Fruit fly (Drosophila melanogaster): ENCODE results near the gene CG14811.

The CG14811 gene

dm6 chrX:1868586-1869111 is 46.5 kb upstream of the CG14811 start, which contains the start of the genes CG14803 and Pex5 (continued):
- TF ChIP-seq gsb (GFP tag; IDR thresholded peaks at IDR 0.05) = no peak
- no peak for TF ChIP-seq Antp (GFP tag; optimal IDR thresholded peaks at IDR 0.05)
- no peak for TF ChIP-seq tup (GFP tag; optimal IDR thresholded peaks at IDR 0.05)
- no peak for TF ChIP-seq Hsf (GFP tag; optimal IDR thresholded peaks at IDR 0.05)
- no peak for TF ChIP-seq CG12236 (GFP tag; optimal IDR thresholded peaks at IDR 0.05)
- TF ChIP-seq MESR4 (GFP tag; optimal IDR thresholded peaks at IDR 0.05) = peak; percentile 78
- TF ChIP-seq onecut (GFP tag; IDR thresholded peaks at IDR 0.05) = no peak
- TF ChIP-seq CG13424 (tag; optimal IDR thresholded peaks at IDR 0.05) = no peak
- no peak for TF ChIP-seq C15 (GFP tag; IDR thresholded peaks at IDR 0.05)
- no peak for TF ChIP-seq caup (GFP tag; optimal IDR thresholded peaks at IDR 0.05; ENCODE audit: severe bottlenecking)
- no peak for TF ChIP-seq ATbp (GFP tag; optimal IDR thresholded peaks at IDR 0.05)
- no peak for TF ChIP-seq lab (GFP tag; optimal IDR thresholded peaks at IDR 0.05)
- no peak for TF ChIP-seq CG6854 (GFP tag; optimal IDR thresholded peaks at IDR 0.05)
- TF ChIP-seq Pdp1 (GFP tag; optimal IDR thresholded peaks at IDR 0.05) = peak in 1 of 2 experiments; percentile 63
- TF ChIP-seq Myb (GFP tag; optimal IDR thresholded peaks at IDR 0.05) = peak; percentile 31
- no peak for TF ChIP-seq lov (optimal IDR thresholded peaks at IDR 0.05)
- TF ChIP-seq lov (GFP tag; IDR thresholded peaks at IDR 0.05) = no peak
- TF ChIP-seq CG11723 (GFP tag; optimal IDR thresholded peaks at IDR 0.05) = no peak
- TF ChIP-seq CG12299 (tag; optimal IDR thresholded peaks at IDR 0.05) = no peak
- TF ChIP-seq Fer2 (tag; optimal IDR thresholded peaks at IDR 0.05) = no peak
- no peak for TF ChIP-seq tin (GFP tag; optimal IDR thresholded peaks at IDR 0.05)
- TF ChIP-seq CG10147 (GFP tag; optimal IDR thresholded peaks at IDR 0.05) = no peak
- no peak for TF ChIP-seq crc (GFP tag; optimal IDR thresholded peaks at IDR 0.05)
- TF ChIP-seq zfh1 (GFP tag; IDR thresholded peaks at IDR 0.05) = no peak
- no peak for TF ChIP-seq slp2 (GFP tag; optimal IDR thresholded peaks at IDR 0.05)
- no peak for TF ChIP-seq CG8388 (GFP tag; optimal IDR thresholded peaks at IDR 0.05)
- no peak for TF ChIP-seq CG30403 (GFP tag; optimal IDR thresholded peaks at IDR 0.05)
- no peak; the same call in 1 of the 2 replicates for TF ChIP-seq CG9932 (GFP tag; IDR thresholded peaks at IDR 0.05)
- peak; percentile 33 for TF ChIP-seq Fer1 (GFP tag; optimal IDR thresholded peaks at IDR 0.05)
- no peak for TF ChIP-seq Poxn (GFP tag; IDR thresholded peaks at IDR 0.05)
- TF ChIP-seq BtbVII (GFP tag; optimal IDR thresholded peaks at IDR 0.05) = no peak
- TF ChIP-seq CG3065 (GFP tag; optimal IDR thresholded peaks at IDR 0.05) = no peak
- no peak for TF ChIP-seq vfl (GFP tag; optimal IDR thresholded peaks at IDR 0.05)
- no peak for TF ChIP-seq CG10321 (GFP tag; IDR thresholded peaks at IDR 0.05)
- TF ChIP-seq chif (GFP tag; optimal IDR thresholded peaks at IDR 0.05) = no peak
- no peak for TF ChIP-seq lilli (GFP tag; optimal IDR thresholded peaks at IDR 0.05)
- no peak for TF ChIP-seq Gsc (GFP tag; IDR thresholded peaks at IDR 0.05)
- no peak for TF ChIP-seq Lim3 (GFP tag; IDR thresholded peaks at IDR 0.05)
- TF ChIP-seq CG18764 (GFP tag; optimal IDR thresholded peaks at IDR 0.05) = no peak
- TF ChIP-seq CG14860 (GFP tag; IDR thresholded peaks at IDR 0.05; ENCODE audit: partially characterized antibody) = peak; percentile 52; the same call in 1 of the 3 replicates
- no peak for TF ChIP-seq CG34422 (GFP tag; IDR thresholded peaks at IDR 0.05)
- no peak for TF ChIP-seq jigr1 (GFP tag; IDR thresholded peaks at IDR 0.05)
- TF ChIP-seq twi (tag; optimal IDR thresholded peaks at IDR 0.05) = no peak
- TF ChIP-seq Dad (GFP tag; optimal IDR thresholded peaks at IDR 0.05) = no peak
- TF ChIP-seq CG11560 (tag; IDR thresholded peaks at IDR 0.05) = no peak
- TF ChIP-seq org-1 (GFP tag; optimal IDR thresholded peaks at IDR 0.05) = no peak
- no peak for TF ChIP-seq pb (GFP tag; optimal IDR thresholded peaks at IDR 0.05)
- TF ChIP-seq Nf-YB (GFP tag; optimal IDR thresholded peaks at IDR 0.05) = no peak
- no peak for TF ChIP-seq CG13123 (GFP tag; optimal IDR thresholded peaks at IDR 0.05)
- no peak for TF ChIP-seq sna (GFP tag; IDR thresholded peaks at IDR 0.05; ENCODE audit: partially characterized antibody)
- no peak for TF ChIP-seq nmo (GFP tag; optimal IDR thresholded peaks at IDR 0.05)
- no peak for TF ChIP-seq CG18476 (GFP tag; optimal IDR thresholded peaks at IDR 0.05)
